Fruit fly (Drosophila melanogaster): ENCODE measurements around the gene dnd.

Gene dnd

dm6 chr3R:21856098-21856872, 30.9 kb downstream of the dnd start, which contains the start of gene glec (continued):
- TF ChIP-seq fd3F (GFP tag; optimal IDR thresholded peaks at IDR 0.05) (no peak), Poxn (GFP tag; IDR thresholded peaks at IDR 0.05) (no peak), Hsf (GFP tag; optimal IDR thresholded peaks at IDR 0.05) (no peak), CG1647 (GFP tag; optimal IDR thresholded peaks at IDR 0.05) (peak; percentile 40), Stat92E (GFP tag; optimal IDR thresholded peaks at IDR 0.05) (peak in 1 of 3 experiments; percentile 79), lmd (GFP tag; IDR thresholded peaks at IDR 0.05) (no peak; the same call in 1 of the 2 replicates), jigr1 (GFP tag; IDR thresholded peaks at IDR 0.05) (no peak), vnd (GFP tag; IDR thresholded peaks at IDR 0.05; ENCODE audit: partially characterized antibody) (peak; percentile 17; the same call in 1 of the 3 replicates), Ada2b (GFP tag; IDR thresholded peaks at IDR 0.05) (0 out of 2 replicates have a peak, but pooled peaks have one; percentile 4), pzg (GFP tag; optimal IDR thresholded peaks at IDR 0.05) (peak; percentile 70), luna (GFP tag; optimal IDR thresholded peaks at IDR 0.05) (no peak), CG9437 (GFP tag; optimal IDR thresholded peaks at IDR 0.05) (peak; percentile 25), CG18619 (GFP tag; optimal IDR thresholded peaks at IDR 0.05) (no peak), btn (GFP tag; optimal IDR thresholded peaks at IDR 0.05) (no peak), ham (GFP tag; IDR thresholded peaks at IDR 0.05) (no peak), Doc3 (GFP tag; IDR thresholded peaks at IDR 0.05; ENCODE audit: partially characterized antibody) (0 out of 3 replicates have a peak, but pooled peaks have one; percentile 24), CG9609 (GFP tag; optimal IDR thresholded peaks at IDR 0.05) (no peak), CG10267 (tag; optimal IDR thresholded peaks at IDR 0.05) (no peak), CG15073 (GFP tag; optimal IDR thresholded peaks at IDR 0.05) (no peak), CrebB (tag; optimal IDR thresholded peaks at IDR 0.05) (peak; percentile 46), caup (GFP tag; optimal IDR thresholded peaks at IDR 0.05; ENCODE audit: severe bottlenecking) (peak; percentile 69), CG8281 (tag; optimal IDR thresholded peaks at IDR 0.05) (no peak), sim (GFP tag; IDR thresholded peaks at IDR 0.05) (no peak), hth (optimal IDR thresholded peaks at IDR 0.05) (no peak), CG7839 (tag; optimal IDR thresholded peaks at IDR 0.05) (peak; percentile 32), CG12071 (GFP tag; optimal IDR thresholded peaks at IDR 0.05) (peak; percentile 53), kay (GFP tag; optimal IDR thresholded peaks at IDR 0.05) (peak; percentile 33), usp (GFP tag; optimal IDR thresholded peaks at IDR 0.05) (no peak), ewg (GFP tag; optimal IDR thresholded peaks at IDR 0.05) (peak; percentile 5), sisA (GFP tag; IDR thresholded peaks at IDR 0.05) (no peak), row (GFP tag; IDR thresholded peaks at IDR 0.05) (peak; percentile 82), chinmo (GFP tag; IDR thresholded peaks at IDR 0.05; ENCODE audit: partially characterized antibody) (peak; percentile 91), CG14965 (GFP tag; optimal IDR thresholded peaks at IDR 0.05; ENCODE audit: borderline replicate concordance) (no peak), CG8290 (GFP tag; optimal IDR thresholded peaks at IDR 0.05) (no peak), CG8290 (tag; optimal IDR thresholded peaks at IDR 0.05) (peak in 1 of 2 experiments; percentile 89), CG7928 (GFP tag; optimal IDR thresholded peaks at IDR 0.05) (peak; percentile 63), CG32532 (GFP tag; IDR thresholded peaks at IDR 0.05) (peak; percentile 63), Elba2 (GFP tag; optimal IDR thresholded peaks at IDR 0.05) (no peak), unpg (GFP tag; optimal IDR thresholded peaks at IDR 0.05) (no peak), CG12104 (GFP tag; optimal IDR thresholded peaks at IDR 0.05) (no peak), Antp (GFP tag; optimal IDR thresholded peaks at IDR 0.05) (peak; percentile 57), kah (GFP tag; optimal IDR thresholded peaks at IDR 0.05) (no peak), ERR (GFP tag; optimal IDR thresholded peaks at IDR 0.05) (peak; percentile 66), CG9797 (GFP tag; optimal IDR thresholded peaks at IDR 0.05) (peak; percentile 86), CG34224 (GFP tag; IDR thresholded peaks at IDR 0.05; ENCODE audit: partially characterized antibody) (peak; percentile 47; the same call in 1 of the 3 replicates), chm (GFP tag; IDR thresholded peaks at IDR 0.05) (peak; percentile 96), Bteb2 (GFP tag; optimal IDR thresholded peaks at IDR 0.05) (no peak), sr (GFP tag; IDR thresholded peaks at IDR 0.05) (peak; percentile 56; the same call in 2 of the 3 replicates), Side (GFP tag; optimal IDR thresholded peaks at IDR 0.05) (peak; percentile 64)

Data from whole organism, embryonic.